Worm (Caenorhabditis elegans) whole organism, early embryonic: ENCODE measurements around the gene daf-38.

Source experiments
- B0310.2 ChIP-seq: sonication (generic microtip); optimal IDR thresholded peaks from 2 replicates; lab custom pipeline; 2016; ENCODE audit warnings: mild to moderate bottlenecking, missing genetic modification characterization, missing compliant biosample characterization
- F13C5.2 ChIP-seq: sonication (generic microtip); optimal IDR thresholded peaks from 2 replicates; lab custom pipeline; 2017; ENCODE audit warnings: mild to moderate bottlenecking, missing genetic modification characterization, inconsistent platforms, missing compliant biosample characterization
- aly-1 ChIP-seq: sonication (generic microtip); optimal IDR thresholded peaks from 2 replicates; lab custom pipeline; 2016; ENCODE audit warnings: missing genetic modification characterization, missing compliant biosample characterization
- ama-1 ChIP-seq: fragments of 150-350 bp; optimal IDR thresholded peaks from 2 replicates; lab custom pipeline; 2014
- ceh-13 ChIP-seq: fragments of 200-800 bp; sonication (Bioruptor generic); optimal IDR thresholded peaks from 2 replicates; lab custom pipeline; 2018; ENCODE audit warnings: mild to moderate bottlenecking, missing genetic modification characterization, missing compliant biosample characterization
- ceh-36 ChIP-seq: sonication (generic microtip); optimal IDR thresholded peaks from 2 replicates; lab custom pipeline; 2016; ENCODE audit warnings: missing genetic modification characterization, inconsistent platforms, missing compliant biosample characterization
- ets-7 ChIP-seq: sonication (generic microtip); optimal IDR thresholded peaks from 2 replicates; lab custom pipeline; 2016; ENCODE audit warnings: missing genotype, missing genetic modification characterization, missing compliant biosample characterization
- flt-1 ChIP-seq: fragments of 200-800 bp; sonication (Bioruptor generic); IDR thresholded peaks from 2 replicates; pipeline ENCODE4 v1.3.6; 2022; ENCODE audit warnings: missing genetic modification characterization, missing compliant biosample characterization
- hmbx-1 ChIP-seq: sonication (generic microtip); optimal IDR thresholded peaks from 2 replicates; lab custom pipeline; 2016; ENCODE audit warnings: mild to moderate bottlenecking, missing genetic modification characterization, missing compliant biosample characterization
- hmg-4 ChIP-seq: fragments of 200-800 bp; sonication (Bioruptor generic); optimal IDR thresholded peaks from 2 replicates; lab custom pipeline; 2018; ENCODE audit warnings: mild to moderate bottlenecking, missing genetic modification characterization, missing compliant biosample characterization
- hnd-1 ChIP-seq: sonication (generic microtip); optimal IDR thresholded peaks from 2 replicates; lab custom pipeline; 2016; ENCODE audit warnings: missing genetic modification characterization, missing compliant biosample characterization
- pes-1 ChIP-seq: fragments of 200-800 bp; sonication (Bioruptor generic); IDR thresholded peaks from 2 replicates; pipeline ENCODE4 v1.3.6; 2022; ENCODE audit warnings: missing genetic modification reagents, missing genetic modification characterization, missing compliant biosample characterization
- scrt-1 ChIP-seq: fragments of 200-800 bp; sonication (Bioruptor generic); IDR thresholded peaks from 2 replicates; pipeline ENCODE4 v1.3.6; 2022; ENCODE audit warnings: missing genetic modification characterization, missing compliant biosample characterization
- sea-1 ChIP-seq: fragments of 200-800 bp; sonication (Bioruptor generic); conservative IDR thresholded peaks from 2 replicates; pipeline ENCODE4 v1.3.6; 2022; ENCODE audit warnings: missing genetic modification characterization, missing compliant biosample characterization
- tbx-11 ChIP-seq: fragments of 200-800 bp; sonication (Bioruptor generic); IDR thresholded peaks from 2 replicates; pipeline ENCODE4 v1.3.6; 2022; ENCODE audit warnings: missing genetic modification characterization, missing compliant biosample characterization
- tbx-37 ChIP-seq: fragments of 200-800 bp; sonication (Bioruptor generic); conservative IDR thresholded peaks from 2 replicates; pipeline ENCODE4 v1.3.6; 2022; ENCODE audit warnings: missing genetic modification reagents, missing genetic modification characterization, missing compliant biosample characterization
- tra-4 ChIP-seq: sonication (generic microtip); optimal IDR thresholded peaks from 2 replicates; lab custom pipeline; 2017; ENCODE audit warnings: missing genetic modification characterization, missing compliant biosample characterization

Gene daf-38

DNA sequence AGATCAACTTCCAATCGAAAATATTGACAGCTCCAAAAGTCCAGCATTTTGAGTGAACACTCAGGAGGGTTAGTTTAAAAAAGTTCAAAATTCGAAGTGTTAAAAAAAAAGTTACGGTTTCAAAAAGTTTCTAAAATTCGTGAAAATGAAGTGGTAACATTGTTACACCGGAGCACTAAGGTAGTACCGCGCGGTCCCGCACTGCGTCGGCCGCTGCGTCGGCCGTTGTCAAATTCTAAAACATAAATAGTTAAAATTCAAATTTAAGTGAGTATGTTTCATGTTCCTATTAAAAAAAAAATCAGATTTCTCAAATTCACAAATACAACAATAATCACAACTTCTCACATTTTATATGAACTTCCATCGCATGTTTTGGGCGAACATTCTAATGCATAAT is 48.4 kb downstream of the daf-38 start:
- TF ChIP-seq sea-1 (GFP tag; lab: Robert Waterston, UW), result no peak
- TF ChIP-seq hnd-1 (tag; lab: Kevin White, UChicago), result no peak
- TF ChIP-seq scrt-1 (GFP tag; lab: Robert Waterston, UW), result no peak
- TF ChIP-seq tbx-37, result no peak

DNA sequence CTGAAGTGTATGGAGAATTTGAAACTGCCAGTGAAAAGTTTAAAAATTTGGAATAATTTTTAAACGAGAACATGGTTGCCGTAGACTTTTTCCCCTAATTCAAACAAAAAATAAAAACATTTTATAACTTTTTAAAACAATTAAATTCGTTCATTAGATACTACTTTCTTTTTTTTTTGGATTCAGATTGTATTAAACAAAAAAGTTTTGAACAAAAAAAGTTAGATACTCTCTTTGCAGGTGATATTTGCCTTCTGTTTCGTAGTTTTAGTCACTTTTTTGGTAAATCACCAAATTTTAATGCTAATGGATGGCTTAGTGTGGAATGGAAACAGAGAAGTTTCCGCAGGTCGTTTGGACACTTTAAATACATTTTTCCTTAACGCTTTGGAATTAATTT is 50.5 kb downstream of the daf-38 start, which contains the start of gene Y105C5B.1:
Y105C5B.1 (plus strand) TSS at position 301 of the 400 bp plus-strand sequence.
- no peak for TF ChIP-seq ets-7 (tag; lab: Kevin White, UChicago)
- no peak for TF ChIP-seq scrt-1 (GFP tag; lab: Robert Waterston, UW)
- TF ChIP-seq ceh-36, result no peak
- TF ChIP-seq hnd-1 (tag; lab: Kevin White, UChicago), result no peak
- TF ChIP-seq pes-1, result no peak
- no peak for TF ChIP-seq tbx-37
- TF ChIP-seq hmbx-1 (tag; lab: Kevin White, UChicago), result no peak

DNA sequence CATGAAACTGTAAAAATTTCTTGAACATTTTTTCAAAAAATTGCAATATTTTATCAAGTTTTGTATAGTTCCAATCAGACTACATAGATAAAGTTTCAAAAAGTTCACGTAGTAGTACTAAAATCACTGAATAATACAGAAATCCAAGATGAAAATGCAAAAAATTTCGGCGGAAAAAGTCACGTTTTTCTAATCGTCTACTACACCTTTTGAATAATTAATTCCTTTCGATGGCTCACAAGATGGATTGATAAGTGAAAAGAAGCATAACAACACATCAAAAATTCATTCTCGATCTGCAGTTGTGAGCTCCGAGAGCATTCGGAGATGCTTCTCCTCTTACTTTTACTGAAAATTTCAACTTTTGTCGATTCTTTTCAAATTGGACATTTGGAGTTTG is 52.8 kb downstream of the daf-38 start, which contains the start of gene gcy-25:
gcy-25 (plus strand) TSS at position 301 of the 400 bp plus-strand sequence.
- TF ChIP-seq hmbx-1 (tag; lab: Kevin White, UChicago), result no peak
- no peak for TF ChIP-seq tra-4 (tag; lab: Kevin White, UChicago)
- no peak for TF ChIP-seq pes-1
- no peak for TF ChIP-seq tbx-11
- no peak for TF ChIP-seq tbx-37
- TF ChIP-seq B0310.2 (tag; lab: Kevin White, UChicago), result no peak
- TF ChIP-seq flt-1 (GFP tag; lab: Robert Waterston, UW), result no peak
- TF ChIP-seq F13C5.2 (tag; lab: Kevin White, UChicago), result no peak
- TF ChIP-seq scrt-1 (GFP tag; lab: Robert Waterston, UW), result no peak
- TF ChIP-seq aly-1 (tag; lab: Kevin White, UChicago), result no peak
- no peak for TF ChIP-seq ets-7 (tag; lab: Kevin White, UChicago)
- no peak for TF ChIP-seq sea-1 (GFP tag; lab: Robert Waterston, UW)
- TF ChIP-seq hnd-1 (tag; lab: Kevin White, UChicago), result no peak
- TF ChIP-seq ceh-36, result no peak
- no peak for TF ChIP-seq ama-1 (lab: Kevin White, UChicago)
- TF ChIP-seq ceh-13 (GFP tag; lab: Kevin White, UChicago), result no peak
- TF ChIP-seq hmg-4 (GFP tag; lab: Kevin White, UChicago), result no peak
